Worm (Caenorhabditis elegans): Measurements from ENCODE around the gene srlf-19.

Gene srlf-19

DNA sequence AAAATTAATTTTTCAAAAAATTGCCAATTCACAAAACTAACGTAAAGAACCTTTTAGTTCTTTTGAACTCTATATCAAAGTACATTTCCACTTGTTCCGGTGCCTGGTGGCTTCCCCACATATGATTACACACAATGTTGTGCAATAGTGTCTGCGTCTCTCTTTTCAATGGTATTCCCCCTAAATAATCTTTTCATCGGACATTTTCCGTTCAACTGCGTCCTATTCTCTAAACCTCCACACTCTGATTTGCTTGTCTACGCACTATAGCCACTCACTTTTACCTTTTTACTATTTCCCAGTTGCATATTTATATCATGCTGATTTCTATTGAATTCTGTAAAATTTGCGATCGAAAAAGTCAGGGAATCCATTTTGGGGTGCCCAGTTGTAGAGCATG, 26.8 kb downstream of the srlf-19 start, which contains the start of gene nhr-58 (continued):
- TF ChIP-seq lir-3 (tag; optimal IDR thresholded peaks at IDR 0.05) (no peak), nhr-6 (tag; optimal IDR thresholded peaks at IDR 0.05) (peak; percentile 79), lin-29 (GFP tag; IDR thresholded peaks at IDR 0.05) (no peak), ceh-62 (tag; optimal IDR thresholded peaks at IDR 0.05) (no peak), Y48G9A.11 (GFP tag; IDR thresholded peaks at IDR 0.05) (no peak), sdz-12 (GFP tag; optimal IDR thresholded peaks at IDR 0.05) (no peak), nhr-10 (tag; optimal IDR thresholded peaks at IDR 0.05) (peak; percentile 59), attf-4 (tag; optimal IDR thresholded peaks at IDR 0.05) (no peak), zip-11 (GFP tag; IDR thresholded peaks at IDR 0.05) (no peak), rbr-2 (tag; optimal IDR thresholded peaks at IDR 0.05) (peak; percentile 4), nhr-11 (tag; optimal IDR thresholded peaks at IDR 0.05) (peak; percentile 69), jun-1 (tag; optimal IDR thresholded peaks at IDR 0.05) (peak; percentile 53), F26F4.8 (GFP tag; conservative IDR thresholded peaks at IDR 0.05) (no peak), php-3 (GFP tag; IDR thresholded peaks at IDR 0.05) (no peak), nhr-48 (tag; optimal IDR thresholded peaks at IDR 0.05) (peak; percentile 94), egl-43 (GFP tag; IDR thresholded peaks at IDR 0.05) (no peak), cey-2 (tag; optimal IDR thresholded peaks at IDR 0.05; ENCODE audit: borderline replicate concordance, insufficient read depth) (no peak), tag-97 (GFP tag; IDR thresholded peaks at IDR 0.05) (no peak), dpl-1 (GFP tag; optimal IDR thresholded peaks at IDR 0.05) (peak; percentile 16), fos-1 (tag; optimal IDR thresholded peaks at IDR 0.05) (no peak), F10B5.3 (tag; optimal IDR thresholded peaks at IDR 0.05) (no peak), daf-8 (GFP tag; IDR thresholded peaks at IDR 0.05) (no peak), D1046.2 (GFP tag; IDR thresholded peaks at IDR 0.05) (no peak), mdl-1 (tag; optimal IDR thresholded peaks at IDR 0.05) (peak; percentile 74 to 86), nhr-237 (tag; optimal IDR thresholded peaks at IDR 0.05) (no peak), zag-1 (tag; optimal IDR thresholded peaks at IDR 0.05) (no peak), hlh-30 (tag; optimal IDR thresholded peaks at IDR 0.05; ENCODE audit: insufficient read depth) (peak; percentile 79), R02D3.7 (tag; optimal IDR thresholded peaks at IDR 0.05) (no peak), aly-2 (tag; optimal IDR thresholded peaks at IDR 0.05) (no peak), lim-7 (GFP tag; IDR thresholded peaks at IDR 0.05) (no peak), snpc-1.2 (GFP tag; IDR thresholded peaks at IDR 0.05) (no peak), Y105C5A.15 (GFP tag; IDR thresholded peaks at IDR 0.05) (no peak), aha-1 (tag) (no peak), set-16 (GFP tag; IDR thresholded peaks at IDR 0.05) (no peak), hif-1 (tag; optimal IDR thresholded peaks at IDR 0.05) (peak in 1 of 2 experiments; percentile 42), saeg-2 (GFP tag; IDR thresholded peaks at IDR 0.05) (no peak), nhr-42 (GFP tag; IDR thresholded peaks at IDR 0.05) (no peak), tra-1 (GFP tag; IDR thresholded peaks at IDR 0.05) (no peak), mes-2 (tag; optimal IDR thresholded peaks at IDR 0.05; ENCODE audit: poor library complexity, severe bottlenecking) (peak; percentile 76), nhr-77 (tag; optimal IDR thresholded peaks at IDR 0.05) (peak; percentile 92), unc-130 (GFP tag; optimal IDR thresholded peaks at IDR 0.05) (no peak), lsy-2 (tag; optimal IDR thresholded peaks at IDR 0.05) (peak in 1 of 2 experiments; percentile 35), F49E8.2 (tag; optimal IDR thresholded peaks at IDR 0.05; ENCODE audit: borderline replicate concordance) (no peak), lin-13 (GFP tag; optimal IDR thresholded peaks at IDR 0.05) (no peak), nhr-111 (GFP tag; optimal IDR thresholded peaks at IDR 0.05) (no peak), ama-1 (optimal IDR thresholded peaks at IDR 0.05) (no peak), Y75B8A.6 (GFP tag; IDR thresholded peaks at IDR 0.05) (no peak), ceh-44 (GFP tag; IDR thresholded peaks at IDR 0.05) (no peak), ceh-28 (tag; optimal IDR thresholded peaks at IDR 0.05) (no peak), zfp-3 (GFP tag; conservative IDR thresholded peaks at IDR 0.05) (no peak), ceh-20 (GFP tag; IDR thresholded peaks at IDR 0.05) (no peak), spr-1 (tag; optimal IDR thresholded peaks at IDR 0.05) (no peak), fkh-10 (GFP tag; optimal IDR thresholded peaks at IDR 0.05) (no peak)

All from whole organism, L4 larva.